Fruit fly (Drosophila melanogaster) whole organism, embryonic: ENCODE data around the gene Smu1.

Experiments used
- Atf6 ChIP-seq: fragments of 200-800 bp; sonication (Bioruptor generic); IDR thresholded peaks from 2 replicates; pipeline ENCODE4 v1.3.6; 2022; ENCODE audit warnings: missing biosample characterization, missing genetic modification characterization
- CG11504 ChIP-seq: fragments of 200-800 bp; sonication (Bioruptor generic); optimal IDR thresholded peaks from 3 replicates; lab custom pipeline; 2019; ENCODE audit warnings: missing biosample characterization, mild to moderate bottlenecking, missing genetic modification characterization, moderate library complexity
- CG11560 ChIP-seq: fragments of 200-800 bp; sonication (Bioruptor generic); IDR thresholded peaks from 3 replicates; pipeline ENCODE4 v1.3.6; 2022; ENCODE audit warnings: missing biosample characterization, missing genetic modification characterization
- CG1233 ChIP-seq: fragments of 200-800 bp; sonication (Bioruptor generic); optimal IDR thresholded peaks from 4 replicates; lab custom pipeline; 2018; ENCODE audit warnings: missing biosample characterization, mild to moderate bottlenecking, missing genetic modification characterization
- CG17829 ChIP-seq: fragments of 200-800 bp; optimal IDR thresholded peaks from 2 replicates; lab custom pipeline; 2019; ENCODE audit warnings: missing biosample characterization, mild to moderate bottlenecking, missing genetic modification characterization, moderate library complexity
- CG17912 ChIP-seq: fragments of 200-800 bp; sonication (Bioruptor generic); optimal IDR thresholded peaks from 2 replicates; lab custom pipeline; 2018; ENCODE audit warnings: missing biosample characterization, mild to moderate bottlenecking, missing genetic modification characterization
- CG2889 ChIP-seq: fragments of 200-800 bp; sonication (Bioruptor generic); IDR thresholded peaks from 3 replicates; pipeline ENCODE4 v1.3.6; 2022; ENCODE audit warnings: missing biosample characterization, missing genetic modification characterization
- CG30431 ChIP-seq: fragments of 200-800 bp; sonication (Bioruptor generic); optimal IDR thresholded peaks from 2 replicates; lab custom pipeline; 2017; ENCODE audit warnings: missing biosample characterization, missing genetic modification characterization
- CG31224 ChIP-seq: fragments of 200-800 bp; sonication (Bioruptor generic); IDR thresholded peaks from 2 replicates; pipeline ENCODE4 v1.3.6; 2022; ENCODE audit warnings: missing biosample characterization, missing genetic modification characterization
- CG31388 ChIP-seq: fragments of 200-800 bp; sonication (Bioruptor generic); optimal IDR thresholded peaks from 2 replicates; lab custom pipeline; 2016; ENCODE audit warnings: missing biosample characterization, missing genetic modification characterization
- CG31441 ChIP-seq: fragments of 200-800 bp; sonication (Bioruptor generic); IDR thresholded peaks from 2 replicates; pipeline ENCODE4 v1.3.6; 2022; ENCODE audit warnings: missing biosample characterization, missing genetic modification characterization
- CG34422 ChIP-seq: fragments of 200-800 bp; sonication (Bioruptor generic); IDR thresholded peaks from 3 replicates; pipeline ENCODE4 v1.3.6; 2022; ENCODE audit warnings: missing biosample characterization, missing genetic modification characterization
- CG6272 ChIP-seq: fragments of 200-800 bp; sonication (Bioruptor generic); IDR thresholded peaks from 2 replicates; pipeline ENCODE4 v1.3.6; 2022; ENCODE audit warnings: missing biosample characterization, missing genetic modification characterization
- CG7357 ChIP-seq: fragments of 200-800 bp; sonication (Bioruptor generic); IDR thresholded peaks from 3 replicates; pipeline ENCODE4 v1.3.6; 2022; ENCODE audit warnings: missing biosample characterization, missing genetic modification characterization
- CG7372 ChIP-seq: fragments of 200-800 bp; sonication (Bioruptor generic); IDR thresholded peaks from 2 replicates; pipeline ENCODE4 v1.3.6; 2022; ENCODE audit warnings: missing biosample characterization, missing genetic modification characterization
- CG8089 ChIP-seq: fragments of 200-800 bp; sonication (Bioruptor generic); optimal IDR thresholded peaks from 3 replicates; lab custom pipeline; 2016; ENCODE audit warnings: missing biosample characterization, missing genetic modification characterization
- CG8478 ChIP-seq: fragments of >200 bp; optimal IDR thresholded peaks from 2 replicates; lab custom pipeline; 2018
- CG9876 ChIP-seq: fragments of 200-800 bp; sonication (Bioruptor generic); optimal IDR thresholded peaks from 2 replicates; lab custom pipeline; 2016; ENCODE audit warnings: missing biosample characterization, missing genetic modification characterization
- CoRest ChIP-seq: fragments of 200-800 bp; sonication (Bioruptor generic); optimal IDR thresholded peaks from 3 replicates; lab custom pipeline; 2018; ENCODE audit warnings: missing biosample characterization, mild to moderate bottlenecking, missing genetic modification characterization, moderate library complexity
- Ets97D ChIP-seq: fragments of 200-800 bp; sonication (Bioruptor generic); optimal IDR thresholded peaks from 3 replicates; lab custom pipeline; 2016; ENCODE audit warnings: missing biosample characterization, missing genetic modification characterization
- Fer1 ChIP-seq: fragments of 200-800 bp; sonication (Bioruptor generic); optimal IDR thresholded peaks from 2 replicates; lab custom pipeline; 2017; ENCODE audit warnings: missing biosample characterization, mild to moderate bottlenecking, missing genetic modification characterization
- GATAe ChIP-seq: fragments of 200-800 bp; sonication (Bioruptor generic); conservative IDR thresholded peaks from 2 replicates; pipeline ENCODE4 v1.3.6; 2022; ENCODE audit warnings: missing biosample characterization, missing genetic modification characterization
- HLH4C ChIP-seq: fragments of 200-800 bp; sonication (Bioruptor generic); IDR thresholded peaks from 3 replicates; pipeline ENCODE4 v1.3.6; 2022; ENCODE audit warnings: missing biosample characterization, missing genetic modification characterization; ENCODE audit not compliant: partially characterized antibody
- Hr3 ChIP-seq: fragments of 200-800 bp; sonication (Bioruptor generic); optimal IDR thresholded peaks from 3 replicates; lab custom pipeline; 2016; ENCODE audit warnings: missing biosample characterization, missing genetic modification characterization
- Lim3 ChIP-seq: fragments of 200-800 bp; sonication (Bioruptor generic); IDR thresholded peaks from 2 replicates; pipeline ENCODE4 v1.3.6; 2022; ENCODE audit warnings: missing biosample characterization, missing genetic modification characterization
- Mad ChIP-seq: fragments of 200-800 bp; sonication (Bioruptor generic); optimal IDR thresholded peaks from 2 replicates; lab custom pipeline; 2016; ENCODE audit warnings: missing biosample characterization, missing genetic modification characterization
- Meics ChIP-seq: fragments of 200-800 bp; sonication (Bioruptor generic); optimal IDR thresholded peaks from 2 replicates; lab custom pipeline; 2017; ENCODE audit warnings: missing biosample characterization, mild to moderate bottlenecking, missing genetic modification characterization
- Mrtf ChIP-seq: fragments of 200-800 bp; sonication (Bioruptor generic); IDR thresholded peaks from 3 replicates; pipeline ENCODE4 v1.3.6; 2022; ENCODE audit warnings: missing biosample characterization, missing genetic modification characterization
- Neu2 ChIP-seq: fragments of 200-800 bp; sonication (Bioruptor generic); optimal IDR thresholded peaks from 3 replicates; lab custom pipeline; 2016; ENCODE audit warnings: missing biosample characterization, missing genetic modification characterization, borderline replicate concordance
- Pdp1 ChIP-seq, 2 experiments: fragments of 200-800 bp; sonication (Bioruptor generic); optimal IDR thresholded peaks; 3 replicates each; lab custom pipeline; 2016; ENCODE audit warnings: missing biosample characterization in 2 of 2, missing genetic modification characterization in 2 of 2, mild to moderate bottlenecking in 1 of 2, moderate library complexity in 1 of 2
- bab2 ChIP-seq: fragments of 200-800 bp; sonication (Bioruptor generic); optimal IDR thresholded peaks from 2 replicates; lab custom pipeline; 2016; ENCODE audit warnings: missing biosample characterization, missing genetic modification characterization
- br ChIP-seq: fragments of >200 bp; optimal IDR thresholded peaks from 2 replicates; lab custom pipeline; 2017
- caup ChIP-seq: fragments of 200-800 bp; sonication (Bioruptor generic); optimal IDR thresholded peaks from 3 replicates; lab custom pipeline; 2017; ENCODE audit warnings: missing biosample characterization, mild to moderate bottlenecking, missing genetic modification characterization, moderate library complexity; ENCODE audit not compliant: severe bottlenecking
- chinmo ChIP-seq: fragments of 200-800 bp; sonication (Bioruptor generic); IDR thresholded peaks from 4 replicates; pipeline ENCODE4 v1.3.6; 2022; ENCODE audit warnings: missing biosample characterization, missing genetic modification characterization; ENCODE audit not compliant: partially characterized antibody
- cwo ChIP-seq: fragments of 200-800 bp; sonication (Bioruptor generic); optimal IDR thresholded peaks from 3 replicates; lab custom pipeline; 2017; ENCODE audit warnings: missing biosample characterization, missing genetic modification characterization, mild to moderate bottlenecking, moderate library complexity, missing genetic modification reagents
- en ChIP-seq: fragments of 200-800 bp; sonication (Bioruptor generic); optimal IDR thresholded peaks from 2 replicates; lab custom pipeline; 2016; ENCODE audit warnings: missing biosample characterization, missing genetic modification characterization
- eyg ChIP-seq: fragments of 200-800 bp; sonication (Bioruptor generic); optimal IDR thresholded peaks from 3 replicates; lab custom pipeline; 2016; ENCODE audit warnings: missing biosample characterization, missing genetic modification characterization
- ftz-f1 ChIP-seq: fragments of 200-800 bp; sonication (Bioruptor generic); optimal IDR thresholded peaks from 2 replicates; lab custom pipeline; 2016; ENCODE audit warnings: missing biosample characterization, missing genetic modification characterization
- grn ChIP-seq: fragments of 200-800 bp; sonication (Bioruptor generic); optimal IDR thresholded peaks from 3 replicates; lab custom pipeline; 2017; ENCODE audit warnings: missing biosample characterization, missing genetic modification characterization
- ham ChIP-seq: fragments of 200-800 bp; sonication (Bioruptor generic); IDR thresholded peaks from 2 replicates; pipeline ENCODE4 v1.3.6; 2022; ENCODE audit warnings: missing biosample characterization, missing genetic modification characterization
- hth ChIP-seq: fragments of >200 bp; optimal IDR thresholded peaks from 2 replicates; lab custom pipeline; 2017; ENCODE audit warnings: inconsistent platforms
- luna ChIP-seq: fragments of 200-800 bp; sonication (Bioruptor generic); optimal IDR thresholded peaks from 2 replicates; lab custom pipeline; 2016; ENCODE audit warnings: missing biosample characterization, missing genetic modification characterization
- mirr ChIP-seq: fragments of 200-800 bp; sonication (Bioruptor generic); optimal IDR thresholded peaks from 3 replicates; lab custom pipeline; 2018; ENCODE audit warnings: missing biosample characterization, mild to moderate bottlenecking, missing genetic modification characterization
- nau ChIP-seq: fragments of 200-800 bp; sonication (Bioruptor generic); optimal IDR thresholded peaks from 3 replicates; lab custom pipeline; 2017; ENCODE audit warnings: missing biosample characterization, mild to moderate bottlenecking, missing genetic modification characterization, missing genetic modification reagents
- peb ChIP-seq: fragments of 200-800 bp; sonication (Bioruptor generic); IDR thresholded peaks from 2 replicates; pipeline ENCODE4 v1.3.6; 2022; ENCODE audit warnings: missing biosample characterization, missing genetic modification characterization
- psq ChIP-seq: fragments of 200-800 bp; sonication (Bioruptor generic); optimal IDR thresholded peaks from 2 replicates; lab custom pipeline; 2017; ENCODE audit warnings: missing biosample characterization, missing genetic modification characterization
- row ChIP-seq: fragments of 200-800 bp; sonication (Bioruptor generic); IDR thresholded peaks from 3 replicates; pipeline ENCODE4 v1.3.6; 2022; ENCODE audit warnings: missing biosample characterization, missing genetic modification characterization
- schlank ChIP-seq: fragments of 200-800 bp; sonication (Bioruptor generic); optimal IDR thresholded peaks from 2 replicates; lab custom pipeline; 2018; ENCODE audit warnings: missing biosample characterization, mild to moderate bottlenecking, missing genetic modification characterization
- sqz ChIP-seq: fragments of 200-800 bp; sonication (Bioruptor generic); optimal IDR thresholded peaks from 3 replicates; lab custom pipeline; 2018; ENCODE audit warnings: missing biosample characterization, mild to moderate bottlenecking, missing genetic modification characterization
- sug ChIP-seq: fragments of 200-800 bp; optimal IDR thresholded peaks from 2 replicates; lab custom pipeline; 2019; ENCODE audit warnings: missing biosample characterization, mild to moderate bottlenecking, missing genetic modification characterization, moderate library complexity
- tna ChIP-seq: fragments of 200-800 bp; sonication (Bioruptor generic); IDR thresholded peaks from 2 replicates; pipeline ENCODE4 v1.3.6; 2022; ENCODE audit warnings: missing biosample characterization, missing genetic modification characterization; ENCODE audit not compliant: partially characterized antibody
- wdn ChIP-seq: fragments of 200-800 bp; sonication (Bioruptor generic); IDR thresholded peaks from 2 replicates; pipeline ENCODE4 v1.3.6; 2022; ENCODE audit warnings: missing biosample characterization, missing genetic modification characterization

Smu1 gene

DNA sequence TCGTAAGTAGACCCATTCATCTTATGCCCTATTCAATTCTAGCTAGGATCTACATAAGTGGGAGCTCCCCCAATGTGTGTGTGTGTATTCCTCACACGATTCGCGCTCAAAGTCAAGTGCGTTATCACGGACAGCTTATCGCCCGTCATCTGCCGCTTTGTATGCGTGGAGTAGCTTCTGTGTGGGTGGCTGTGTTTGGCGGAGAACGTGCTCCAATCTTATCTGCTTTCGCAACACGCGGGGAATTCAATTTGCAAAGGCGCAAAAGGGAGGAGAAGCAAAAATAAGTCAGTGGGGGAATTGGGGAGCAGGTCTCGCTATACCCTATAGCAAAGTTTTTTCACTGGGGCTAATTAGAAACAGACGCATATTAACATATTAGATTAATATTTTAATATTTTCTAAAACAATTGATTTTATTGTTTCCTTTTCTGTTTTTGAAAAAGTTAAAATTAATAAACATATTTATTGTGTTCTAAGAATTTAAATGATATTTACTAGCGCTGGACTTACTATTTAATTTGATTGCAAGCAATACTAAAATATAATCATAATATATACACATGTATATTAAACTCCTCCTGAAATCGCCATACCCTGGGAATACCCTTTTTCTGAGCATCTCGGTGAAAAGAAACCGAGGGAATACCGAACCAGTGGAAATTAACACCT lies 4.1 kb upstream of the Smu1 start (continued):
- TF ChIP-seq chinmo (GFP tag; lab: Robert Waterston, UW) (0 out of 4 replicates have a peak, but pooled peaks have one; percentile 36), nau (GFP tag; lab: Kevin White, UChicago) (no peak), CG8478 (lab: Kevin White, UChicago) (no peak), tna (GFP tag; lab: Robert Waterston, UW) (no peak), caup (GFP tag; lab: Kevin White, UChicago) (peak; percentile 34), CG7357 (GFP tag; lab: Robert Waterston, UW) (no peak), CG17829 (no peak), CG34422 (GFP tag; lab: Robert Waterston, UW) (no peak), cwo (peak; percentile 88), CG11560 (tag; lab: Robert Waterston, UW) (no peak), CG7372 (GFP tag; lab: Robert Waterston, UW) (no peak), luna (no peak), CoRest (peak; percentile 54), hth (no peak), GATAe (peak; percentile 68), eyg (GFP tag; lab: Kevin White, UChicago) (no peak), br (lab: Kevin White, UChicago) (no peak), Mrtf (GFP tag; lab: Robert Waterston, UW) (no peak), Mad (no peak), Neu2 (GFP tag; lab: Kevin White, UChicago) (no peak), Lim3 (GFP tag; lab: Robert Waterston, UW) (no peak), CG2889 (GFP tag; lab: Robert Waterston, UW) (no peak), Pdp1 (GFP tag; optimal IDR thresholded peaks at IDR 0.05; lab: Kevin White, UChicago) (no peak), Hr3 (peak; percentile 26), CG6272 (no peak), Ets97D (GFP tag; lab: Kevin White, UChicago) (no peak), CG31388 (GFP tag; lab: Kevin White, UChicago) (no peak), Meics (peak; percentile 76), CG8089 (GFP tag; lab: Kevin White, UChicago) (no peak), en (no peak), CG9876 (no peak), psq (GFP tag; lab: Kevin White, UChicago) (no peak), bab2 (GFP tag; lab: Kevin White, UChicago) (no peak), sqz (GFP tag; lab: Kevin White, UChicago) (no peak), Fer1 (GFP tag; lab: Kevin White, UChicago) (peak; percentile 63), schlank (tag; lab: Kevin White, UChicago) (no peak), sug (tag; lab: Kevin White, UChicago) (peak; percentile 86), CG31224 (GFP tag; lab: Robert Waterston, UW) (no peak), HLH4C (no peak), CG17912 (GFP tag; lab: Kevin White, UChicago) (no peak), CG1233 (GFP tag; lab: Kevin White, UChicago) (peak; percentile 45), Atf6 (GFP tag; lab: Robert Waterston, UW) (0 out of 2 replicates have a peak, but pooled peaks have one; percentile 28), ftz-f1 (no peak), mirr (GFP tag; lab: Kevin White, UChicago) (peak; percentile 74), CG11504 (peak; percentile 62), peb (GFP tag; lab: Robert Waterston, UW) (no peak), ham (GFP tag; lab: Robert Waterston, UW) (no peak), CG30431 (no peak), row (GFP tag; lab: Robert Waterston, UW) (peak; percentile 40; the same call in 1 of the 3 replicates), CG31441 (no peak), grn (peak; percentile 71), wdn (peak; percentile 17; the same call in 1 of the 2 replicates)
